Worm (Caenorhabditis elegans) whole organism, L2 larva: Measurements from ENCODE around the gene plx-2.

ENCODE experiments used
- C34F6.9 ChIP-seq: fragments of 150-350 bp; optimal IDR thresholded peaks from 2 replicates; lab custom pipeline; 2014; ENCODE audit warnings: missing biosample characterization, missing genetic modification characterization
- dmd-4 ChIP-seq: sonication (generic microtip); optimal IDR thresholded peaks from 2 replicates; lab custom pipeline; 2017; ENCODE audit warnings: missing biosample characterization, missing genetic modification characterization
- egl-27 ChIP-seq: sonication (generic microtip); optimal IDR thresholded peaks from 3 replicates; lab custom pipeline; 2017; ENCODE audit warnings: missing biosample characterization, missing genetic modification reagents, missing genetic modification characterization
- elt-3 ChIP-seq: sonication (generic microtip); optimal IDR thresholded peaks from 2 replicates; lab custom pipeline; 2017; ENCODE audit warnings: missing biosample characterization, missing genetic modification characterization
- lin-11 ChIP-seq: fragments of 150-350 bp; sonication (generic microtip); optimal IDR thresholded peaks from 2 replicates; lab custom pipeline; 2014; ENCODE audit warnings: missing biosample characterization, missing genetic modification characterization, inconsistent platforms, mixed read lengths
- nhr-10 ChIP-seq: sonication (generic microtip); optimal IDR thresholded peaks from 2 replicates; lab custom pipeline; 2017; ENCODE audit warnings: missing biosample characterization, missing genetic modification characterization
- nhr-12 ChIP-seq: fragments of 150-350 bp; optimal IDR thresholded peaks from 2 replicates; lab custom pipeline; 2014; ENCODE audit warnings: missing biosample characterization, missing genetic modification characterization
- nhr-237 ChIP-seq: fragments of 150-350 bp; optimal IDR thresholded peaks from 2 replicates; lab custom pipeline; 2014; ENCODE audit warnings: missing biosample characterization, missing genetic modification characterization
- snpc-4 ChIP-seq: fragments of 150-350 bp; optimal IDR thresholded peaks from 2 replicates; lab custom pipeline; 2014; ENCODE audit warnings: missing biosample characterization, missing genetic modification characterization
- unc-39 ChIP-seq: fragments of 150-350 bp; optimal IDR thresholded peaks from 2 replicates; lab custom pipeline; 2014; ENCODE audit warnings: missing biosample characterization, missing genetic modification characterization
- unc-55 ChIP-seq: fragments of 150-350 bp; sonication (generic microtip); optimal IDR thresholded peaks from 3 replicates; lab custom pipeline; 2014; ENCODE audit warnings: missing biosample characterization, missing genetic modification reagents, missing genetic modification characterization
- ztf-1 ChIP-seq: fragments of 200-800 bp; sonication (Bioruptor generic); conservative IDR thresholded peaks from 2 replicates; pipeline ENCODE4 v1.3.6; 2022; ENCODE audit warnings: missing genetic modification characterization, missing compliant biosample characterization
- ztf-11 ChIP-seq: sonication (generic microtip); optimal IDR thresholded peaks from 2 replicates; lab custom pipeline; 2017; ENCODE audit warnings: missing biosample characterization, missing genetic modification characterization
- ztf-4 ChIP-seq: fragments of 150-350 bp; optimal IDR thresholded peaks from 2 replicates; lab custom pipeline; 2014; ENCODE audit warnings: missing biosample characterization, missing genetic modification characterization

- no peak for TF ChIP-seq ztf-11 (tag; lab: Kevin White, UChicago)
- TF ChIP-seq unc-55 (GFP tag; lab: Kevin White, UChicago), result peak; percentile 93
- TF ChIP-seq ztf-4 (tag; lab: Kevin White, UChicago), result peak; percentile 60
- no peak for TF ChIP-seq nhr-10 (tag; lab: Kevin White, UChicago)
- peak; percentile 72 for TF ChIP-seq snpc-4 (tag; lab: Kevin White, UChicago)
- TF ChIP-seq nhr-12, result no peak
- TF ChIP-seq C34F6.9 (tag; lab: Kevin White, UChicago), result peak; percentile 99
- TF ChIP-seq dmd-4, result no peak
- TF ChIP-seq nhr-237 (tag; lab: Kevin White, UChicago), result no peak
- TF ChIP-seq lin-11, result peak; percentile 81
- no peak for TF ChIP-seq ztf-1 (GFP tag; lab: Robert Waterston, UW)
- no peak for TF ChIP-seq egl-27 (tag; lab: Kevin White, UChicago)
- TF ChIP-seq unc-39 (tag; lab: Kevin White, UChicago), result no peak
- TF ChIP-seq elt-3 (tag; lab: Kevin White, UChicago), result no peak
Measured at ce11 chrII:14399595-14399994, 25.1 kb downstream of the plx-2 start.
